Worm (Caenorhabditis elegans): ENCODE data around the gene nhr-43.

DNA sequence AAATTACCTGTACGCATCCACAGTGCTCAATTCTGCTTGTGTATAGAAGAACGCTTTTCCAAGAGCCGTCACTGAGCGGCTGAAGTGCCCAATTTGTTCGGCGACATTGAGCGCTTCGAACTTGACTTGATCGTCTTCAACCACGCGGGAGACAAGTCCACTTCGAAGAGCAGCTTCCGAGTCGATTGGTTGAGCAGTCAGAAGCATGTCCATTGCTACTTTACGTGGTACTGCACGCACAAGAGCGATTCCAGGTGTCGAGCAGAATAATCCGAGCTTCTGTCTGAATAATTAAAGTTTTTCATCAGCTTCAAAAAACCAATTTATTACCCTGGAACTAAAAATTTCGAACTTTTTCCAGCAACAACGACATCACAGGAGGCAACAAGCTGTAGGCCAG is 44.0 kb upstream of the nhr-43 start:
- TF ChIP-seq him-1 (tag; optimal IDR thresholded peaks at IDR 0.05), result no peak
- TF ChIP-seq dao-5 (tag; optimal IDR thresholded peaks at IDR 0.05), result no peak

Measured in whole organism, L4/young adult.